Fruit fly (Drosophila melanogaster) whole organism, embryonic: Measurements from ENCODE around the gene Tango2.

Experiments used
- CG10267 ChIP-seq: fragments of 200-800 bp; sonication (Bioruptor generic); optimal IDR thresholded peaks from 2 replicates; lab custom pipeline; 2018; ENCODE audit warnings: missing biosample characterization, mild to moderate bottlenecking, missing genetic modification characterization, moderate library complexity
- CG10462 ChIP-seq: fragments of 200-800 bp; sonication (Bioruptor generic); optimal IDR thresholded peaks from 2 replicates; lab custom pipeline; 2016; ENCODE audit warnings: missing biosample characterization, missing genetic modification characterization
- CG10654 ChIP-seq: fragments of 200-800 bp; sonication (Bioruptor generic); optimal IDR thresholded peaks from 2 replicates; lab custom pipeline; 2016; ENCODE audit warnings: missing biosample characterization, missing genetic modification characterization
- CG14710 ChIP-seq: fragments of 200-800 bp; sonication (Bioruptor generic); optimal IDR thresholded peaks from 3 replicates; lab custom pipeline; 2019; ENCODE audit warnings: missing biosample characterization, mild to moderate bottlenecking, missing genetic modification characterization, moderate library complexity
- CG16815 ChIP-seq: fragments of 200-800 bp; sonication (Bioruptor generic); optimal IDR thresholded peaks from 3 replicates; lab custom pipeline; 2017; ENCODE audit warnings: missing biosample characterization, mild to moderate bottlenecking, missing genetic modification characterization
- CG16863 ChIP-seq: fragments of 200-800 bp; sonication (Bioruptor generic); optimal IDR thresholded peaks from 3 replicates; lab custom pipeline; 2016; ENCODE audit warnings: missing biosample characterization, missing genetic modification characterization
- CG17359 ChIP-seq: fragments of 200-800 bp; sonication (Bioruptor generic); optimal IDR thresholded peaks from 3 replicates; lab custom pipeline; 2018; ENCODE audit warnings: missing biosample characterization, mild to moderate bottlenecking, missing genetic modification characterization, moderate library complexity
- CG1792 ChIP-seq: fragments of 200-800 bp; sonication (Bioruptor generic); optimal IDR thresholded peaks from 2 replicates; lab custom pipeline; 2016; ENCODE audit warnings: missing biosample characterization, missing genetic modification characterization
- CG18011 ChIP-seq: fragments of 200-800 bp; sonication (Bioruptor generic); optimal IDR thresholded peaks from 2 replicates; lab custom pipeline; 2017; ENCODE audit warnings: missing biosample characterization, missing genetic modification characterization, mild to moderate bottlenecking, moderate library complexity, missing genotype
- CG3407 ChIP-seq: fragments of 200-800 bp; sonication (Bioruptor generic); optimal IDR thresholded peaks from 2 replicates; lab custom pipeline; 2018; ENCODE audit warnings: missing biosample characterization, mild to moderate bottlenecking, missing genetic modification characterization
- CG34224 ChIP-seq: fragments of 200-800 bp; sonication (Bioruptor generic); IDR thresholded peaks from 3 replicates; pipeline ENCODE4 v1.3.6; 2022; ENCODE audit warnings: missing biosample characterization, missing genetic modification characterization; ENCODE audit not compliant: partially characterized antibody
- CG34422 ChIP-seq: fragments of 200-800 bp; sonication (Bioruptor generic); IDR thresholded peaks from 3 replicates; pipeline ENCODE4 v1.3.6; 2022; ENCODE audit warnings: missing biosample characterization, missing genetic modification characterization
- CG42726 ChIP-seq: fragments of 200-800 bp; sonication (Bioruptor generic); IDR thresholded peaks from 2 replicates; pipeline ENCODE4 v1.3.6; 2022; ENCODE audit warnings: missing biosample characterization, missing genetic modification characterization; ENCODE audit not compliant: partially characterized antibody
- CG4328 ChIP-seq: fragments of 200-800 bp; sonication (Bioruptor generic); optimal IDR thresholded peaks from 3 replicates; lab custom pipeline; 2017; ENCODE audit warnings: missing biosample characterization, missing genetic modification reagents, missing genetic modification characterization
- CG4424 ChIP-seq: fragments of 200-800 bp; sonication (Bioruptor generic); optimal IDR thresholded peaks from 3 replicates; lab custom pipeline; 2016; ENCODE audit warnings: missing biosample characterization, missing genetic modification characterization
- CG4617 ChIP-seq: fragments of 200-800 bp; sonication (Bioruptor generic); optimal IDR thresholded peaks from 3 replicates; lab custom pipeline; 2016; ENCODE audit warnings: missing biosample characterization, missing genetic modification characterization, borderline replicate concordance
- CG4730 ChIP-seq: fragments of 200-800 bp; sonication (Bioruptor generic); IDR thresholded peaks from 2 replicates; pipeline ENCODE4 v1.3.6; 2022; ENCODE audit warnings: missing biosample characterization, missing genetic modification characterization
- CG4820 ChIP-seq: fragments of 200-800 bp; sonication (Bioruptor generic); optimal IDR thresholded peaks from 3 replicates; lab custom pipeline; 2016; ENCODE audit warnings: missing biosample characterization, missing genetic modification characterization
- CG6765 ChIP-seq: fragments of 200-800 bp; sonication (Bioruptor generic); optimal IDR thresholded peaks from 3 replicates; lab custom pipeline; 2017; ENCODE audit warnings: missing biosample characterization, mild to moderate bottlenecking, missing genetic modification characterization
- CG7271 ChIP-seq: fragments of 200-800 bp; sonication (Bioruptor generic); optimal IDR thresholded peaks from 2 replicates; lab custom pipeline; 2018; ENCODE audit warnings: missing biosample characterization, mild to moderate bottlenecking, missing genetic modification characterization, moderate library complexity
- CG7963 ChIP-seq: fragments of 200-800 bp; sonication (Bioruptor generic); IDR thresholded peaks from 3 replicates; pipeline ENCODE4 v1.3.6; 2022; ENCODE audit warnings: missing biosample characterization, missing genetic modification characterization; ENCODE audit not compliant: partially characterized antibody
- CG8944 ChIP-seq: fragments of 200-800 bp; sonication (Bioruptor generic); optimal IDR thresholded peaks from 3 replicates; lab custom pipeline; 2016; ENCODE audit warnings: missing biosample characterization, missing genetic modification characterization
- CG9609 ChIP-seq: fragments of 200-800 bp; sonication (Bioruptor generic); optimal IDR thresholded peaks from 3 replicates; lab custom pipeline; 2016; ENCODE audit warnings: missing biosample characterization, missing genetic modification characterization
- CG9727 ChIP-seq: fragments of 200-800 bp; sonication (Bioruptor generic); optimal IDR thresholded peaks from 3 replicates; lab custom pipeline; 2017; ENCODE audit warnings: missing biosample characterization, mild to moderate bottlenecking, missing genetic modification characterization
- CoRest ChIP-seq: fragments of 200-800 bp; sonication (Bioruptor generic); optimal IDR thresholded peaks from 3 replicates; lab custom pipeline; 2018; ENCODE audit warnings: missing biosample characterization, mild to moderate bottlenecking, missing genetic modification characterization, moderate library complexity
- Dip2 ChIP-seq: fragments of 200-800 bp; sonication (Bioruptor generic); IDR thresholded peaks from 2 replicates; pipeline ENCODE4 v1.3.6; 2022; ENCODE audit warnings: missing biosample characterization, missing genetic modification characterization
- Eip74EF ChIP-seq, 2 experiments: fragments of 200-800 bp in 1 of 2; fragments of >200 bp in 1 of 2; sonication (Bioruptor generic) in 1 of 2; optimal IDR thresholded peaks; 2 replicates each; lab custom pipeline; 2017 to 2019; ENCODE audit warnings: missing biosample characterization in 2 of 2, missing genetic modification characterization in 2 of 2, mild to moderate bottlenecking in 1 of 2, moderate library complexity in 1 of 2
- Fer3 ChIP-seq: fragments of 200-800 bp; sonication (Bioruptor generic); optimal IDR thresholded peaks from 2 replicates; lab custom pipeline; 2018; ENCODE audit warnings: missing biosample characterization, mild to moderate bottlenecking, missing genetic modification characterization, moderate library complexity
- Gsc ChIP-seq: fragments of 200-800 bp; sonication (Bioruptor generic); IDR thresholded peaks from 2 replicates; pipeline ENCODE4 v1.3.6; 2022; ENCODE audit warnings: missing biosample characterization, missing genetic modification characterization
- Med ChIP-seq: fragments of 200-800 bp; sonication (Bioruptor generic); peaks from one replicate; lab custom pipeline; 2016; ENCODE audit warnings: missing biosample characterization, missing genetic modification characterization, mild to moderate bottlenecking, inconsistent platforms, moderate library complexity
- Poxn ChIP-seq: fragments of 200-800 bp; sonication (Bioruptor generic); IDR thresholded peaks from 2 replicates; pipeline ENCODE4 v1.3.6; 2022; ENCODE audit warnings: missing biosample characterization, missing genetic modification characterization
- ab ChIP-seq: fragments of 200-800 bp; sonication (Bioruptor generic); optimal IDR thresholded peaks from 2 replicates; lab custom pipeline; 2016; ENCODE audit warnings: missing biosample characterization, missing genetic modification characterization
- chif ChIP-seq, 2 experiments: fragments of 200-800 bp; sonication (Bioruptor generic); optimal IDR thresholded peaks; 3 replicates each; lab custom pipeline; 2016; ENCODE audit warnings: missing biosample characterization in 2 of 2, missing genetic modification characterization in 2 of 2
- ewg ChIP-seq: fragments of 200-800 bp; sonication (Bioruptor generic); optimal IDR thresholded peaks from 3 replicates; lab custom pipeline; 2017; ENCODE audit warnings: mild to moderate bottlenecking, missing biosample characterization, missing genetic modification reagents, missing genetic modification characterization
- gcm2 ChIP-seq: fragments of 200-800 bp; sonication (Bioruptor generic); optimal IDR thresholded peaks from 2 replicates; lab custom pipeline; 2016; ENCODE audit warnings: missing biosample characterization, missing genetic modification characterization
- hth ChIP-seq: fragments of >200 bp; optimal IDR thresholded peaks from 2 replicates; lab custom pipeline; 2017; ENCODE audit warnings: inconsistent platforms
- inv ChIP-seq: fragments of 200-800 bp; sonication (Bioruptor generic); IDR thresholded peaks from 2 replicates; pipeline ENCODE4 v1.3.6; 2022; ENCODE audit warnings: missing biosample characterization, missing genetic modification characterization; ENCODE audit not compliant: partially characterized antibody
- jumu ChIP-seq: fragments of 200-800 bp; sonication (Bioruptor generic); optimal IDR thresholded peaks from 3 replicates; lab custom pipeline; 2016; ENCODE audit warnings: missing biosample characterization, missing genetic modification characterization
- klu ChIP-seq: fragments of 200-800 bp; sonication (Bioruptor generic); IDR thresholded peaks from 2 replicates; pipeline ENCODE4 v1.3.6; 2022; ENCODE audit warnings: missing biosample characterization, missing genetic modification characterization
- nom ChIP-seq: fragments of 200-800 bp; sonication (Bioruptor generic); optimal IDR thresholded peaks from 2 replicates; lab custom pipeline; 2017; ENCODE audit warnings: missing biosample characterization, missing genetic modification characterization, mild to moderate bottlenecking, moderate library complexity, missing genetic modification reagents
- oc ChIP-seq: fragments of 200-800 bp; sonication (Bioruptor generic); optimal IDR thresholded peaks from 2 replicates; lab custom pipeline; 2018; ENCODE audit warnings: missing biosample characterization, mild to moderate bottlenecking, missing genetic modification characterization, moderate library complexity
- pum ChIP-seq: fragments of 200-800 bp; sonication (Bioruptor generic); optimal IDR thresholded peaks from 2 replicates; lab custom pipeline; 2016; ENCODE audit warnings: missing biosample characterization, missing genetic modification characterization
- rib ChIP-seq: fragments of 200-800 bp; sonication (Bioruptor generic); IDR thresholded peaks from 2 replicates; pipeline ENCODE4 v1.3.6; 2022; ENCODE audit warnings: missing biosample characterization, missing genetic modification characterization
- run ChIP-seq: fragments of 200-800 bp; sonication (Bioruptor generic); optimal IDR thresholded peaks from 3 replicates; lab custom pipeline; 2018; ENCODE audit warnings: missing biosample characterization, mild to moderate bottlenecking, missing genetic modification characterization
- seq ChIP-seq: fragments of 200-800 bp; sonication (Bioruptor generic); IDR thresholded peaks from 2 replicates; pipeline ENCODE4 v1.3.6; 2022; ENCODE audit warnings: missing biosample characterization, missing genetic modification characterization
- slbo ChIP-seq: fragments of 200-800 bp; sonication (Bioruptor generic); IDR thresholded peaks from 2 replicates; pipeline ENCODE4 v1.3.6; 2022; ENCODE audit warnings: missing biosample characterization, missing genetic modification characterization
- sob ChIP-seq: fragments of 200-800 bp; sonication (Bioruptor generic); IDR thresholded peaks from 2 replicates; pipeline ENCODE4 v1.3.6; 2022; ENCODE audit warnings: missing biosample characterization, missing genetic modification characterization
- ssp ChIP-seq: fragments of 200-800 bp; sonication (Bioruptor generic); IDR thresholded peaks from 2 replicates; pipeline ENCODE4 v1.3.6; 2022; ENCODE audit warnings: missing biosample characterization, missing genetic modification characterization
- trem ChIP-seq: fragments of 200-800 bp; optimal IDR thresholded peaks from 3 replicates; lab custom pipeline; 2019; ENCODE audit warnings: missing biosample characterization, mild to moderate bottlenecking, missing genetic modification characterization, moderate library complexity
- unpg ChIP-seq: fragments of 200-800 bp; sonication (Bioruptor generic); optimal IDR thresholded peaks from 3 replicates; lab custom pipeline; 2018; ENCODE audit warnings: missing biosample characterization, mild to moderate bottlenecking, missing genetic modification characterization, moderate library complexity
- zf30C ChIP-seq: fragments of 200-800 bp; sonication (Bioruptor generic); optimal IDR thresholded peaks from 3 replicates; lab custom pipeline; 2018; ENCODE audit warnings: missing biosample characterization, mild to moderate bottlenecking, missing genetic modification characterization

The Tango2 gene

DNA sequence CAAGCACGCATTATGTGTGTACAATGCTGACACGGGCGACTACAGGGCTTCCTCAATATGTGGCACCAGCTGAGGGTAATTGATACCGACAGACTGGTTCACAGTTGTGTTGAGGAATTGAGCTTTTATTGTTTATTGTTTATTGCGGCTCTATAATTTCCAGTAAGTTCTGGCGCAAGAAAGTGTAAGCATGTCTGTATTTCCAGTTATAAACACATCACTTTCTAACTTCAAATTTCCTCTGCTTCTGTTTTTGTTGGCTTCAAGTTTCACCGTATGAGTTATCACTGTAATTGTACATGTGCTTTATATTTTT is 9.7 kb downstream of the Tango2 start (continued):
- TF ChIP-seq CG1792 (GFP tag; lab: Kevin White, UChicago) = peak; percentile 72
- peak; percentile 59 for TF ChIP-seq CG14710 (tag; lab: Kevin White, UChicago)
- TF ChIP-seq nom (GFP tag; lab: Kevin White, UChicago) = no peak
- TF ChIP-seq slbo (GFP tag; lab: Robert Waterston, UW) = peak; percentile 89
- peak; percentile 66 for TF ChIP-seq oc (tag; lab: Kevin White, UChicago)
- TF ChIP-seq CG9609 (GFP tag; lab: Kevin White, UChicago) = peak; percentile 76
- peak; percentile 72 for TF ChIP-seq CG16863
- peak; percentile 15 for TF ChIP-seq CG4617 (GFP tag; lab: Kevin White, UChicago)
- TF ChIP-seq pum (GFP tag; lab: Kevin White, UChicago) = peak; percentile 66
- TF ChIP-seq Med = peak; percentile 96
- TF ChIP-seq trem (tag; lab: Kevin White, UChicago) = peak; percentile 0
- TF ChIP-seq CG6765 = peak; percentile 67
- TF ChIP-seq CG4424 (GFP tag; lab: Kevin White, UChicago) = peak; percentile 69
- peak; percentile 74 for TF ChIP-seq CG4328
- TF ChIP-seq run = peak; percentile 38
- TF ChIP-seq ab = peak; percentile 76
- peak; percentile 75 for TF ChIP-seq sob (GFP tag; lab: Robert Waterston, UW)
- TF ChIP-seq unpg (GFP tag; lab: Kevin White, UChicago) = peak; percentile 81
- TF ChIP-seq zf30C = no peak
- TF ChIP-seq CG4730 = peak; percentile 50; the same call in 1 of the 2 replicates
- TF ChIP-seq klu (GFP tag; lab: Robert Waterston, UW) = peak; percentile 77
- peak; percentile 44 for TF ChIP-seq CG10462
- TF ChIP-seq CG42726 (GFP tag; lab: Robert Waterston, UW) = no peak
- TF ChIP-seq ssp (GFP tag; lab: Robert Waterston, UW) = peak; percentile 30; the same call in 1 of the 2 replicates
- TF ChIP-seq CG7963 (GFP tag; lab: Robert Waterston, UW) = no peak
- peak; percentile 54 for TF ChIP-seq CG9727 (GFP tag; lab: Kevin White, UChicago)
- TF ChIP-seq CG4820 (GFP tag; lab: Kevin White, UChicago) = peak; percentile 55
- TF ChIP-seq rib = peak; percentile 86
- no peak for TF ChIP-seq Dip2 (GFP tag; lab: Robert Waterston, UW)
- TF ChIP-seq CG34422 (GFP tag; lab: Robert Waterston, UW) = peak; percentile 63; the same call in 1 of the 3 replicates
- 0 out of 2 replicates have a peak, but pooled peaks have one; percentile 53 for TF ChIP-seq Poxn (GFP tag; lab: Robert Waterston, UW)
- no peak for TF ChIP-seq hth
- TF ChIP-seq ewg (GFP tag; lab: Kevin White, UChicago) = no peak
- peak; percentile 60 to 63 for TF ChIP-seq chif (GFP tag; optimal IDR thresholded peaks at IDR 0.05; lab: Kevin White, UChicago)
- no peak for TF ChIP-seq CG34224 (GFP tag; lab: Robert Waterston, UW)
- TF ChIP-seq inv (GFP tag; lab: Robert Waterston, UW) = no peak
- TF ChIP-seq Eip74EF (GFP tag; optimal IDR thresholded peaks at IDR 0.05; lab: Kevin White, UChicago) = peak in 1 of 2 experiments; percentile 66
- no peak for TF ChIP-seq CG3407 (GFP tag; lab: Kevin White, UChicago)
- TF ChIP-seq CG7271 (tag; lab: Kevin White, UChicago) = no peak
- peak; percentile 75 for TF ChIP-seq CG17359 (tag; lab: Kevin White, UChicago)
- no peak for TF ChIP-seq Gsc
- TF ChIP-seq gcm2 = peak; percentile 69
- peak; percentile 82 for TF ChIP-seq Fer3
- peak; percentile 87 for TF ChIP-seq CoRest (tag; lab: Kevin White, UChicago)
- TF ChIP-seq seq (GFP tag; lab: Robert Waterston, UW) = peak; percentile 81
- peak; percentile 63 for TF ChIP-seq CG16815
- TF ChIP-seq CG18011 = no peak
- TF ChIP-seq CG8944 (GFP tag; lab: Kevin White, UChicago) = peak; percentile 84
- TF ChIP-seq CG10267 (tag; lab: Kevin White, UChicago) = peak; percentile 43
- TF ChIP-seq jumu (GFP tag; lab: Kevin White, UChicago) = peak; percentile 65
- peak; percentile 58 for TF ChIP-seq CG10654 (GFP tag; lab: Kevin White, UChicago)
